Fruit fly (Drosophila melanogaster) whole organism, wandering third instar larva: Measurements from ENCODE around the gene osp.

Experiments
- Myc ChIP-seq: fragments of >200 bp; optimal IDR thresholded peaks from 2 replicates; lab custom pipeline; 2017
- Sp1 ChIP-seq: fragments of 200-800 bp; sonication (Bioruptor generic); optimal IDR thresholded peaks from 3 replicates; lab custom pipeline; 2019; ENCODE audit warnings: missing biosample characterization, mild to moderate bottlenecking, missing genetic modification characterization, moderate library complexity
- dsf ChIP-seq: sonication (Bioruptor generic); optimal IDR thresholded peaks from 2 replicates; lab custom pipeline; 2016; ENCODE audit warnings: missing biosample characterization, missing genetic modification characterization, borderline replicate concordance
- h ChIP-seq: fragments of 200-800 bp; sonication (Bioruptor generic); optimal IDR thresholded peaks from 3 replicates; lab custom pipeline; 2016; ENCODE audit warnings: missing biosample characterization, mild to moderate bottlenecking, missing genetic modification characterization
- pan ChIP-seq: fragments of >200 bp; optimal IDR thresholded peaks from 2 replicates; lab custom pipeline; 2017
- rgr ChIP-seq: fragments of 200-800 bp; sonication (Bioruptor generic); optimal IDR thresholded peaks from 3 replicates; lab custom pipeline; 2016; ENCODE audit warnings: missing biosample characterization, mild to moderate bottlenecking, missing genetic modification characterization

dm6 chr2L:14690791-14691190 is 1.7 kb upstream of the osp start:
- peak; percentile 53 for TF ChIP-seq h
- no peak for TF ChIP-seq dsf (GFP tag; lab: Kevin White, UChicago)
- TF ChIP-seq rgr (GFP tag; lab: Kevin White, UChicago), result peak; percentile 37
- peak; percentile 33 for TF ChIP-seq Sp1 (GFP tag; lab: Kevin White, UChicago)
- no peak for TF ChIP-seq Myc (lab: Kevin White, UChicago)
- TF ChIP-seq pan (lab: Kevin White, UChicago), result no peak
